Worm (Caenorhabditis elegans) whole organism, young adult: ENCODE data around the gene B0198.2.

Experiments used
- B0035.1 ChIP-seq: sonication (generic microtip); optimal IDR thresholded peaks from 2 replicates; lab custom pipeline; 2016; ENCODE audit warnings: missing genetic modification characterization, mild to moderate bottlenecking, missing compliant biosample characterization, missing genotype, missing genetic modification reagents
- C06A6.2 ChIP-seq: fragments of 200-800 bp; sonication (Bioruptor generic); conservative IDR thresholded peaks from 2 replicates; pipeline ENCODE4 v1.3.6; 2022; ENCODE audit warnings: missing genetic modification characterization, missing compliant biosample characterization
- C17E4.6 ChIP-seq: fragments of 200-800 bp; sonication (Bioruptor generic); IDR thresholded peaks from 2 replicates; pipeline ENCODE4 v1.3.6; 2022; ENCODE audit warnings: missing genetic modification reagents, missing genetic modification characterization, missing compliant biosample characterization
- F10E7.11 ChIP-seq: sonication (generic microtip); optimal IDR thresholded peaks from 2 replicates; lab custom pipeline; 2017; ENCODE audit warnings: mild to moderate bottlenecking, missing genetic modification characterization, moderate library complexity, missing compliant biosample characterization
- F22D6.2 ChIP-seq: sonication (generic microtip); optimal IDR thresholded peaks from 2 replicates; lab custom pipeline; 2016; ENCODE audit warnings: mild to moderate bottlenecking, missing genetic modification characterization, missing compliant biosample characterization
- F23B12.7 ChIP-seq: sonication (generic microtip); optimal IDR thresholded peaks from 2 replicates; lab custom pipeline; 2017; ENCODE audit warnings: missing genetic modification characterization, mild to moderate bottlenecking, missing compliant biosample characterization, antibody characterized with exemption, moderate library complexity; ENCODE audit not compliant: insufficient read depth
- F39B2.1 ChIP-seq: fragments of 200-800 bp; sonication (Bioruptor generic); IDR thresholded peaks from 2 replicates; pipeline ENCODE4 v1.3.6; 2022; ENCODE audit warnings: missing genetic modification reagents, missing genetic modification characterization, missing compliant biosample characterization
- K12H6.12 ChIP-seq: fragments of 200-800 bp; sonication (Bioruptor generic); optimal IDR thresholded peaks from 2 replicates; lab custom pipeline; 2018; ENCODE audit warnings: mild to moderate bottlenecking, missing genetic modification characterization, missing compliant biosample characterization
- Y53F4B.3 ChIP-seq: fragments of 200-800 bp; sonication (Bioruptor generic); IDR thresholded peaks from 2 replicates; pipeline ENCODE4 v1.3.6; 2022; ENCODE audit warnings: missing genetic modification reagents, missing genetic modification characterization, missing compliant biosample characterization
- Y67H2A.10 ChIP-seq: fragments of 200-800 bp; sonication (Bioruptor generic); conservative IDR thresholded peaks from 2 replicates; pipeline ENCODE4 v1.3.6; 2022; ENCODE audit warnings: missing genetic modification reagents, missing genetic modification characterization, missing compliant biosample characterization
- ZK185.1 ChIP-seq: sonication (generic microtip); optimal IDR thresholded peaks from 2 replicates; lab custom pipeline; 2016; ENCODE audit warnings: mild to moderate bottlenecking, missing genetic modification characterization, missing compliant biosample characterization; ENCODE audit not compliant: poor library complexity, severe bottlenecking
- attf-5 ChIP-seq: fragments of 200-800 bp; sonication (Bioruptor generic); optimal IDR thresholded peaks from 2 replicates; lab custom pipeline; 2018; ENCODE audit warnings: mild to moderate bottlenecking, missing genetic modification characterization, missing compliant biosample characterization
- ccch-3 ChIP-seq: fragments of 200-800 bp; sonication (Bioruptor generic); optimal IDR thresholded peaks from 2 replicates; lab custom pipeline; 2018; ENCODE audit warnings: mild to moderate bottlenecking, missing genetic modification characterization, missing compliant biosample characterization
- cebp-1 ChIP-seq, 2 experiments: fragments of 200-800 bp in 1 of 2; sonication (Bioruptor generic) in 1 of 2; sonication (generic microtip) in 1 of 2; IDR thresholded peaks in 1 of 2; optimal IDR thresholded peaks in 1 of 2; 2 replicates each; pipeline versions ENCODE4 v1.3.6 to Lab custom; 2017 to 2022; ENCODE audit warnings: missing compliant biosample characterization in 2 of 2, missing genetic modification characterization in 2 of 2, mild to moderate bottlenecking in 1 of 2, missing genetic modification reagents in 1 of 2, moderate library complexity in 1 of 2
- ceh-100 ChIP-seq: fragments of 200-800 bp; sonication (Bioruptor generic); IDR thresholded peaks from 2 replicates; pipeline ENCODE4 v1.3.6; 2022; ENCODE audit warnings: missing genetic modification reagents, missing genetic modification characterization, missing compliant biosample characterization
- ceh-27 ChIP-seq: fragments of 200-800 bp; sonication (Bioruptor generic); optimal IDR thresholded peaks from 2 replicates; lab custom pipeline; 2018; ENCODE audit warnings: mild to moderate bottlenecking, missing genetic modification characterization, moderate library complexity, missing compliant biosample characterization
- ceh-40 ChIP-seq: fragments of 200-800 bp; sonication (Bioruptor generic); IDR thresholded peaks from 2 replicates; pipeline ENCODE4 v1.3.6; 2022; ENCODE audit warnings: missing genetic modification characterization, missing compliant biosample characterization
- chd-7 ChIP-seq: sonication (generic microtip); optimal IDR thresholded peaks from 2 replicates; lab custom pipeline; 2016; ENCODE audit warnings: mild to moderate bottlenecking, missing genetic modification characterization, moderate library complexity, missing compliant biosample characterization
- dpff-1 ChIP-seq: sonication (generic microtip); optimal IDR thresholded peaks from 2 replicates; lab custom pipeline; 2017; ENCODE audit warnings: mild to moderate bottlenecking, missing genetic modification characterization, missing compliant biosample characterization
- dpl-1 ChIP-seq: fragments of 150-350 bp; optimal IDR thresholded peaks from 2 replicates; lab custom pipeline; 2014; ENCODE audit warnings: missing biosample characterization, missing genetic modification reagents, missing genetic modification characterization
- efl-1 ChIP-seq: fragments of 150-350 bp; optimal IDR thresholded peaks from 2 replicates; lab custom pipeline; 2014; ENCODE audit warnings: missing biosample characterization, missing genetic modification reagents, missing genetic modification characterization
- egrh-3 ChIP-seq: fragments of 200-800 bp; sonication (Bioruptor generic); IDR thresholded peaks from 2 replicates; pipeline ENCODE4 v1.3.6; 2022; ENCODE audit warnings: missing genetic modification reagents, missing genetic modification characterization, missing compliant biosample characterization
- ekl-4 ChIP-seq: fragments of 200-800 bp; sonication (Bioruptor generic); IDR thresholded peaks from 2 replicates; pipeline ENCODE4 v1.3.6; 2022; ENCODE audit warnings: missing genetic modification reagents, missing genetic modification characterization, missing compliant biosample characterization
- ets-4 ChIP-seq: fragments of 200-800 bp; sonication (Bioruptor generic); optimal IDR thresholded peaks from 2 replicates; lab custom pipeline; 2018; ENCODE audit warnings: mild to moderate bottlenecking, missing genetic modification characterization, missing compliant biosample characterization
- gei-17 ChIP-seq: fragments of 200-800 bp; sonication (Bioruptor generic); optimal IDR thresholded peaks from 2 replicates; lab custom pipeline; 2018; ENCODE audit warnings: mild to moderate bottlenecking, missing genetic modification characterization, missing compliant biosample characterization
- him-1 ChIP-seq: sonication (generic microtip); optimal IDR thresholded peaks from 2 replicates; lab custom pipeline; 2016; ENCODE audit warnings: missing genotype, missing genetic modification reagents, missing genetic modification characterization, missing compliant biosample characterization
- hlh-26 ChIP-seq: fragments of 200-800 bp; sonication (Bioruptor generic); conservative IDR thresholded peaks from 2 replicates; pipeline ENCODE4 v1.3.6; 2022; ENCODE audit warnings: missing genetic modification reagents, missing genetic modification characterization, missing compliant biosample characterization
- hmg-20 ChIP-seq: fragments of 200-800 bp; sonication (Bioruptor generic); IDR thresholded peaks from 2 replicates; pipeline ENCODE4 v1.3.6; 2022; ENCODE audit warnings: missing genetic modification reagents, missing genetic modification characterization, missing compliant biosample characterization
- hsf-1 ChIP-seq: fragments of 200-800 bp; sonication (Bioruptor generic); IDR thresholded peaks from 2 replicates; pipeline ENCODE4 v1.3.6; 2022; ENCODE audit warnings: missing genetic modification reagents, missing genetic modification characterization, missing compliant biosample characterization
- lag-1 ChIP-seq: fragments of 200-800 bp; sonication (Bioruptor generic); IDR thresholded peaks from 2 replicates; pipeline ENCODE4 v1.3.6; 2022; ENCODE audit warnings: missing genetic modification reagents, missing genetic modification characterization, missing compliant biosample characterization
- let-526 ChIP-seq: fragments of 200-800 bp; sonication (Bioruptor generic); IDR thresholded peaks from 2 replicates; pipeline ENCODE4 v1.3.6; 2022; ENCODE audit warnings: missing genetic modification reagents, missing genetic modification characterization, missing compliant biosample characterization
- lin-35 ChIP-seq, 3 experiments: fragments of 150-350 bp in 2 of 3; sonication (generic microtip) in 1 of 3; optimal IDR thresholded peaks; 2 replicates each; lab custom pipeline; 2014 to 2018; ENCODE audit warnings: missing biosample characterization in 3 of 3, missing genetic modification characterization in 3 of 3, missing genetic modification reagents in 3 of 3
- madf-6 ChIP-seq: fragments of 200-800 bp; sonication (Bioruptor generic); IDR thresholded peaks from 2 replicates; pipeline ENCODE4 v1.3.6; 2022; ENCODE audit warnings: missing genetic modification reagents, missing genetic modification characterization, missing compliant biosample characterization
- madf-8 ChIP-seq: fragments of 200-800 bp; sonication (Bioruptor generic); conservative IDR thresholded peaks from 2 replicates; pipeline ENCODE4 v1.3.6; 2022; ENCODE audit warnings: missing genetic modification reagents, missing genetic modification characterization, missing compliant biosample characterization
- mel-28 ChIP-seq: sonication (generic microtip); optimal IDR thresholded peaks from 2 replicates; lab custom pipeline; 2016; ENCODE audit warnings: borderline replicate concordance, mild to moderate bottlenecking, missing genetic modification characterization, missing compliant biosample characterization
- mxl-1 ChIP-seq: sonication (generic microtip); optimal IDR thresholded peaks from 2 replicates; lab custom pipeline; 2016; ENCODE audit warnings: missing genetic modification characterization, missing compliant biosample characterization
- nhr-27 ChIP-seq: fragments of 200-800 bp; sonication (Bioruptor generic); optimal IDR thresholded peaks from 2 replicates; lab custom pipeline; 2018; ENCODE audit warnings: mild to moderate bottlenecking, missing genetic modification characterization, moderate library complexity, missing compliant biosample characterization
- nhr-80 ChIP-seq: sonication (generic microtip); optimal IDR thresholded peaks from 2 replicates; lab custom pipeline; 2016; ENCODE audit warnings: missing genetic modification characterization, missing compliant biosample characterization
- nhr-90 ChIP-seq: sonication (generic microtip); optimal IDR thresholded peaks from 2 replicates; lab custom pipeline; 2016; ENCODE audit warnings: missing genotype, mild to moderate bottlenecking, missing genetic modification characterization, missing compliant biosample characterization
- rcor-1 ChIP-seq: fragments of 200-800 bp; sonication (Bioruptor generic); IDR thresholded peaks from 2 replicates; pipeline ENCODE4 v1.3.6; 2022; ENCODE audit warnings: missing genetic modification reagents, missing genetic modification characterization, missing compliant biosample characterization
- snpc-1.1 ChIP-seq: sonication (generic microtip); optimal IDR thresholded peaks from 2 replicates; lab custom pipeline; 2017; ENCODE audit warnings: missing genetic modification characterization, mild to moderate bottlenecking, missing compliant biosample characterization, antibody characterized with exemption, moderate library complexity, missing genotype, missing genetic modification reagents; ENCODE audit not compliant: insufficient read depth
- snpc-1.3 ChIP-seq: sonication (generic microtip); optimal IDR thresholded peaks from 2 replicates; lab custom pipeline; 2017; ENCODE audit warnings: missing genetic modification characterization, mild to moderate bottlenecking, missing compliant biosample characterization, antibody characterized with exemption, moderate library complexity, missing genotype, missing genetic modification reagents; ENCODE audit not compliant: insufficient read depth
- snpc-4 ChIP-seq, 5 experiments: fragments of 150-350 bp in 1 of 5; sonication (generic microtip) in 4 of 5; optimal IDR thresholded peaks; 2 replicates each; lab custom pipeline; 2014 to 2018; ENCODE audit warnings: missing genetic modification characterization in 5 of 5, missing biosample characterization in 3 of 5, antibody characterized with exemption in 2 of 5, mild to moderate bottlenecking in 2 of 5, missing compliant biosample characterization in 2 of 5, missing genotype in 2 of 5, moderate library complexity in 2 of 5, missing genetic modification reagents in 1 of 5
- unc-130 ChIP-seq: sonication (generic microtip); optimal IDR thresholded peaks from 2 replicates; lab custom pipeline; 2016; ENCODE audit warnings: missing genetic modification reagents, missing genetic modification characterization, missing compliant biosample characterization
- zfh-2 ChIP-seq: fragments of 200-800 bp; sonication (Bioruptor generic); conservative IDR thresholded peaks from 2 replicates; pipeline ENCODE4 v1.3.6; 2022; ENCODE audit warnings: missing genetic modification reagents, missing genetic modification characterization, missing compliant biosample characterization
- ztf-6 ChIP-seq: fragments of 200-800 bp; sonication (Bioruptor generic); IDR thresholded peaks from 2 replicates; pipeline ENCODE4 v1.3.6; 2022; ENCODE audit warnings: missing genetic modification reagents, missing genetic modification characterization, missing compliant biosample characterization

The B0198.2 gene

DNA sequence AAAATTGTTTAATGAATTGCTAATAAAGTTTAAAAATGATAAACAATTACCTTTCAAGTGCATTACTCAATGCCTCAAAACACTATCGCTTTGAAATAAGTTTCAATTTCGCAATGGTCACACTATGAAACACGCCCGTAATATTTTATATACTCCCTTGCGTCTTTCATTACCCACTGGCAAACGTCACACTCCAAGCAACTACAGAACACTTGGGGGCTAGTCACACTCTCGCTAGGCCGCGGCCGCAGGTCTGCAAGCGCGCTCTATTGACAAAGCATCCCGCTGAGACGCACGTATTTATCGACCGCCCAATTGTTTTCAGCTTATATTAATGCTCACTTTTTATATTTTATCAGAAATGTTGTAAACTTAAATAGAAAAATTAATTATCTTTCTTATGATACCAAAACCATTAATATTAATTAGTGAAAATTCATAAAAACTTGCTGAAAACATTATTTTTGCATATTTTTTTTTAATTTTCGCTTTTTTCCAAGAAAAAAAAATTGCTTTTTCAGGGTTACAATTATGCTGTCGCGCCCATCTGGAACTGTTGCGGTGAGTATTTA is 7.5 kb upstream of the B0198.2 start, which contains the start of the genes nmat-1 and ucr-2.1 (continued):
- TF ChIP-seq ekl-4 (GFP tag; lab: Robert Waterston, UW) (no peak), nhr-27 (no peak), nhr-90 (peak; percentile 44), dpff-1 (tag; lab: Kevin White, UChicago) (no peak), hsf-1 (GFP tag; lab: Robert Waterston, UW) (no peak), chd-7 (tag; lab: Kevin White, UChicago) (no peak), F10E7.11 (tag; lab: Kevin White, UChicago) (no peak), F22D6.2 (tag; lab: Kevin White, UChicago) (no peak), ets-4 (GFP tag; lab: Kevin White, UChicago) (peak; percentile 34), K12H6.12 (tag; lab: Kevin White, UChicago) (peak; percentile 66), ZK185.1 (tag; lab: Kevin White, UChicago) (peak; percentile 48), madf-6 (GFP tag; lab: Robert Waterston, UW) (no peak), unc-130 (no peak), snpc-1.1 (no peak), C06A6.2 (GFP tag; lab: Robert Waterston, UW) (no peak), him-1 (tag; lab: Kevin White, UChicago) (no peak), snpc-4 (GFP tag; optimal IDR thresholded peaks at IDR 0.05; lab: Kevin White, UChicago) (no peak), snpc-4 (tag; optimal IDR thresholded peaks at IDR 0.05; lab: Kevin White, UChicago) (peak in 2 of 4 experiments; percentile 1 to 50), F39B2.1 (GFP tag; lab: Robert Waterston, UW) (no peak), ccch-3 (peak; percentile 33), hmg-20 (no peak), ceh-100 (GFP tag; lab: Robert Waterston, UW) (no peak), Y67H2A.10 (no peak), zfh-2 (GFP tag; lab: Robert Waterston, UW) (no peak; the same call in none of the 2 replicates), lag-1 (GFP tag; lab: Robert Waterston, UW) (no peak), mxl-1 (tag; lab: Kevin White, UChicago) (no peak), C17E4.6 (GFP tag; lab: Robert Waterston, UW) (no peak), F23B12.7 (peak; percentile 41), hlh-26 (no peak), efl-1 (GFP tag; lab: Kevin White, UChicago) (no peak), let-526 (GFP tag; lab: Robert Waterston, UW) (no peak), B0035.1 (tag; lab: Kevin White, UChicago) (no peak), mel-28 (tag; lab: Kevin White, UChicago) (no peak), madf-8 (no peak), attf-5 (GFP tag; lab: Kevin White, UChicago) (peak; percentile 90), ceh-27 (GFP tag; lab: Kevin White, UChicago) (peak; percentile 74), dpl-1 (GFP tag; lab: Kevin White, UChicago) (no peak), lin-35 (GFP tag; optimal IDR thresholded peaks at IDR 0.05; lab: Kevin White, UChicago) (peak in 1 of 3 experiments; percentile 37), nhr-80 (tag; lab: Kevin White, UChicago) (peak; percentile 97), ceh-40 (GFP tag; lab: Robert Waterston, UW) (no peak), gei-17 (peak; percentile 7), Y53F4B.3 (GFP tag; lab: Robert Waterston, UW) (no peak), cebp-1 (GFP tag; IDR thresholded peaks at IDR 0.05; lab: Robert Waterston, UW) (peak; percentile 92), cebp-1 (tag; optimal IDR thresholded peaks at IDR 0.05; lab: Kevin White, UChicago) (peak; percentile 97), rcor-1 (GFP tag; lab: Robert Waterston, UW) (no peak), snpc-1.3 (tag; lab: Kevin White, UChicago) (no peak), egrh-3 (GFP tag; lab: Robert Waterston, UW) (0 out of 2 replicates have a peak, but pooled peaks have one; percentile 20), ztf-6 (GFP tag; lab: Robert Waterston, UW) (0 out of 2 replicates have a peak, but pooled peaks have one; percentile 33)
